Fruit fly (Drosophila melanogaster) Kc167 (cell line): ENCODE results near the gene r.

Experiments
- Myc ChIP-seq: fragments of >200 bp; optimal IDR thresholded peaks from 2 replicates; lab custom pipeline; 2017; ENCODE audit warnings: missing external identifiers
- Sin3A ChIP-seq: fragments of >200 bp; optimal IDR thresholded peaks from 2 replicates; lab custom pipeline; 2018; ENCODE audit warnings: missing external identifiers
- h ChIP-seq: fragments of >200 bp; optimal IDR thresholded peaks from 3 replicates; lab custom pipeline; 2018; ENCODE audit warnings: missing external identifiers
- insv ChIP-seq: fragments of >200 bp; optimal IDR thresholded peaks from 3 replicates; lab custom pipeline; 2018; ENCODE audit warnings: missing external identifiers
- psq ChIP-seq: fragments of >200 bp; optimal IDR thresholded peaks from 2 replicates; lab custom pipeline; 2017; ENCODE audit warnings: missing external identifiers
- ttk ChIP-seq: sonication (Bioruptor generic); optimal IDR thresholded peaks from 2 replicates; lab custom pipeline; 2017; ENCODE audit warnings: missing external identifiers

Gene r

dm6 chrX:16650078-16651063 is 4.8 kb upstream of the r start:
- no peak for TF ChIP-seq insv (lab: Kevin White, UChicago)
- TF ChIP-seq Sin3A (lab: Kevin White, UChicago) = no peak
- no peak for TF ChIP-seq psq (lab: Kevin White, UChicago)
- no peak for TF ChIP-seq Myc (lab: Kevin White, UChicago)
- TF ChIP-seq ttk (lab: Kevin White, UChicago) = no peak
- no peak for TF ChIP-seq h (lab: Kevin White, UChicago)

- no peak for TF ChIP-seq Sin3A (lab: Kevin White, UChicago)
- TF ChIP-seq psq (lab: Kevin White, UChicago) = no peak
- TF ChIP-seq insv (lab: Kevin White, UChicago) = no peak
- TF ChIP-seq h (lab: Kevin White, UChicago) = no peak
- no peak for TF ChIP-seq Myc (lab: Kevin White, UChicago)
- no peak for TF ChIP-seq ttk (lab: Kevin White, UChicago)
Observed at dm6 chrX:16651098-16651497, 4.1 kb upstream of the r start, which contains the start of the genes CG32573 and CG42512. TSS of gene CG32573 (plus strand) at chrX:16651376. TSS of gene CG42512 (plus strand) at chrX:16651376.

- TF ChIP-seq insv (lab: Kevin White, UChicago) (no peak), psq (lab: Kevin White, UChicago) (no peak), h (lab: Kevin White, UChicago) (no peak), Myc (lab: Kevin White, UChicago) (no peak), Sin3A (lab: Kevin White, UChicago) (no peak), ttk (lab: Kevin White, UChicago) (no peak)
Observed at dm6 chrX:16651625-16652024, 3.5 kb upstream of the r start.

dm6 chrX:16655724-16656235 is 621 bp downstream of the r start:
- TF ChIP-seq ttk (lab: Kevin White, UChicago) = no peak
- TF ChIP-seq psq (lab: Kevin White, UChicago) = no peak
- TF ChIP-seq insv (lab: Kevin White, UChicago) = no peak
- no peak for TF ChIP-seq Myc (lab: Kevin White, UChicago)
- TF ChIP-seq h (lab: Kevin White, UChicago) = no peak
- no peak for TF ChIP-seq Sin3A (lab: Kevin White, UChicago)

dm6 chrX:16660632-16661031 is 5.5 kb downstream of the r start:
- TF ChIP-seq insv (lab: Kevin White, UChicago) (no peak), psq (lab: Kevin White, UChicago) (no peak), Myc (lab: Kevin White, UChicago) (no peak), ttk (lab: Kevin White, UChicago) (no peak), h (lab: Kevin White, UChicago) (no peak), Sin3A (lab: Kevin White, UChicago) (no peak)

- TF ChIP-seq Sin3A (lab: Kevin White, UChicago) (no peak), psq (lab: Kevin White, UChicago) (no peak), ttk (lab: Kevin White, UChicago) (no peak), insv (lab: Kevin White, UChicago) (no peak), Myc (lab: Kevin White, UChicago) (no peak), h (lab: Kevin White, UChicago) (no peak)
Observed at dm6 chrX:16664405-16665064, 9.4 kb downstream of the r start, which contains the start of gene CG15865. TSS of gene CG15865 (minus strand) at chrX:16664455.

dm6 chrX:16669849-16670248 is 14.7 kb downstream of the r start:
- TF ChIP-seq Myc (lab: Kevin White, UChicago) (no peak), insv (lab: Kevin White, UChicago) (no peak)

dm6 chrX:16670262-16670661 is 15.1 kb downstream of the r start:
- no peak for TF ChIP-seq Myc (lab: Kevin White, UChicago)
- no peak for TF ChIP-seq psq (lab: Kevin White, UChicago)
- TF ChIP-seq insv (lab: Kevin White, UChicago) = no peak
- TF ChIP-seq h (lab: Kevin White, UChicago) = no peak
- no peak for TF ChIP-seq ttk (lab: Kevin White, UChicago)
- no peak for TF ChIP-seq Sin3A (lab: Kevin White, UChicago)

- TF ChIP-seq ttk (lab: Kevin White, UChicago) = no peak
- no peak for TF ChIP-seq Sin3A (lab: Kevin White, UChicago)
- TF ChIP-seq Myc (lab: Kevin White, UChicago) = no peak
- TF ChIP-seq psq (lab: Kevin White, UChicago) = no peak
- TF ChIP-seq insv (lab: Kevin White, UChicago) = no peak
- TF ChIP-seq h (lab: Kevin White, UChicago) = no peak
Observed at dm6 chrX:16670691-16671481, 15.7 kb downstream of the r start.

- TF ChIP-seq insv (lab: Kevin White, UChicago) = no peak
- TF ChIP-seq ttk (lab: Kevin White, UChicago) = no peak
- no peak for TF ChIP-seq h (lab: Kevin White, UChicago)
- TF ChIP-seq Myc (lab: Kevin White, UChicago) = no peak
- TF ChIP-seq Sin3A (lab: Kevin White, UChicago) = no peak
- TF ChIP-seq psq (lab: Kevin White, UChicago) = no peak
Observed at dm6 chrX:16672904-16673303, 17.7 kb downstream of the r start.
